Fruit fly (Drosophila melanogaster): Measurements from ENCODE around the gene pnr.

DNA sequence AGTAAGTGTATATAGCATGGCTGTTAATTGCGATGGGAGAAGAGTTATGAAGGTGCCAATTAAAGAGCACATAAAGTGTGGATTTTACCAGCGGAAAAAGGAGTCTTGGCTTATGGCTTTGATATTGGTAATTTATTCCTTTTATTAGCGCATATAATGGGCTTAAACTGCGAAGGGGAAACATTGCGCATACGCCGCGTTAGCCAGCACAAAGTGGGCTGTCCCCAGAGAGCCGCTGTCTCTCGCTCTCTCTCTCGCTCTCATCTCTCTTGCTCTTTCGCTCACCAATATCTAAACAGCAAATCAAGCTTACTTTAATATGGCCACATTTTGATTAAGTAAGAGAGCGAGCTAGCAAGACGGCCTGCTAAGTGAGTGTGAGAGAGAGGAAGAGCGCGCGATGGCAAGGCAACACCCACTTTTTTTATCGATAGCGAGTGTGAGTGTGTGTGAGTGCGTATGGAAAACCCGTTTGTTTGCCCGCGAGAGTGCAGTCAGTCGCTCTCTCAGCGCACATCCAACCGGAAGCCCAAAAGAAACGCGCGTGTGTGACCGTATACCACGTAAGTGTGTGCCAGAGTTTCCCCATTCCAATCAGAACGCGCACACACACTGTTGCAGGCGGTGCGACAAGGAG lies at the start of gene pnr:
- TF ChIP-seq psq (GFP tag; optimal IDR thresholded peaks at IDR 0.05) (peak; percentile 5), Mio (GFP tag; optimal IDR thresholded peaks at IDR 0.05) (no peak), woc (GFP tag; optimal IDR thresholded peaks at IDR 0.05) (no peak), ey (GFP tag; optimal IDR thresholded peaks at IDR 0.05) (no peak), HLH106 (tag; optimal IDR thresholded peaks at IDR 0.05) (no peak), lola (GFP tag; optimal IDR thresholded peaks at IDR 0.05) (no peak), OdsH (GFP tag; optimal IDR thresholded peaks at IDR 0.05) (no peak), N (GFP tag; optimal IDR thresholded peaks at IDR 0.05) (peak; percentile 14), pan (optimal IDR thresholded peaks at IDR 0.05) (no peak), brk (GFP tag; optimal IDR thresholded peaks at IDR 0.05) (no peak), Hr83 (GFP tag; optimal IDR thresholded peaks at IDR 0.05; ENCODE audit: poor library complexity, severe bottlenecking) (peak; percentile 53), Vsx2 (GFP tag; optimal IDR thresholded peaks at IDR 0.05; ENCODE audit: partially characterized antibody) (peak; percentile 76)
